Worm (Caenorhabditis elegans) whole organism, young adult: ENCODE results near the gene B0228.9.
A peak's percentile ranks its signal among the peaks of the same experiment; 100 is the strongest.

Experiments
- B0035.1 ChIP-seq: sonication (generic microtip); optimal IDR thresholded peaks from 2 replicates; lab custom pipeline; 2016; ENCODE audit warnings: missing genetic modification characterization, mild to moderate bottlenecking, missing compliant biosample characterization, missing genotype, missing genetic modification reagents
- F23B12.7 ChIP-seq: sonication (generic microtip); optimal IDR thresholded peaks from 2 replicates; lab custom pipeline; 2017; ENCODE audit warnings: missing genetic modification characterization, mild to moderate bottlenecking, missing compliant biosample characterization, antibody characterized with exemption, moderate library complexity; ENCODE audit not compliant: insufficient read depth
- F33H1.4 ChIP-seq: fragments of 200-800 bp; sonication (Bioruptor generic); IDR thresholded peaks from 2 replicates; pipeline ENCODE4 v1.3.6; 2022; ENCODE audit warnings: missing genetic modification reagents, missing genetic modification characterization, missing compliant biosample characterization
- T26A5.8 ChIP-seq: sonication (generic microtip); optimal IDR thresholded peaks from 2 replicates; lab custom pipeline; 2016; ENCODE audit warnings: missing genetic modification characterization, missing compliant biosample characterization
- Y53F4B.3 ChIP-seq: fragments of 200-800 bp; sonication (Bioruptor generic); IDR thresholded peaks from 2 replicates; pipeline ENCODE4 v1.3.6; 2022; ENCODE audit warnings: missing genetic modification reagents, missing genetic modification characterization, missing compliant biosample characterization
- Y53G8AR.9 ChIP-seq: fragments of 200-800 bp; sonication (Bioruptor generic); conservative IDR thresholded peaks from 2 replicates; pipeline ENCODE4 v1.3.6; 2022; ENCODE audit warnings: missing genetic modification reagents, missing genetic modification characterization, missing compliant biosample characterization
- ama-1 ChIP-seq, 3 experiments: fragments of 150-350 bp in 1 of 3; sonication (generic microtip) in 2 of 3; optimal IDR thresholded peaks; 2 replicates each; lab custom pipeline; 2014 to 2018; ENCODE audit warnings: missing biosample characterization in 2 of 3, missing genetic modification characterization in 2 of 3, missing genetic modification reagents in 2 of 3
- atf-7 ChIP-seq: sonication (generic microtip); optimal IDR thresholded peaks from 2 replicates; lab custom pipeline; 2017; ENCODE audit warnings: mild to moderate bottlenecking, missing genetic modification characterization, missing compliant biosample characterization
- athp-1 ChIP-seq: sonication (generic microtip); optimal IDR thresholded peaks from 2 replicates; lab custom pipeline; 2017; ENCODE audit warnings: mild to moderate bottlenecking, missing genetic modification characterization, missing compliant biosample characterization
- attf-5 ChIP-seq: fragments of 200-800 bp; sonication (Bioruptor generic); optimal IDR thresholded peaks from 2 replicates; lab custom pipeline; 2018; ENCODE audit warnings: mild to moderate bottlenecking, missing genetic modification characterization, missing compliant biosample characterization
- ceh-58 ChIP-seq: fragments of 200-800 bp; sonication (Bioruptor generic); IDR thresholded peaks from 2 replicates; pipeline ENCODE4 v1.3.6; 2022; ENCODE audit warnings: missing genetic modification characterization, missing compliant biosample characterization
- ceh-91 ChIP-seq: fragments of 200-800 bp; sonication (Bioruptor generic); IDR thresholded peaks from 2 replicates; pipeline ENCODE4 v1.3.6; 2022; ENCODE audit warnings: missing genetic modification reagents, missing genetic modification characterization, missing compliant biosample characterization
- dpff-1 ChIP-seq: sonication (generic microtip); optimal IDR thresholded peaks from 2 replicates; lab custom pipeline; 2017; ENCODE audit warnings: mild to moderate bottlenecking, missing genetic modification characterization, missing compliant biosample characterization
- efl-1 ChIP-seq: fragments of 150-350 bp; optimal IDR thresholded peaks from 2 replicates; lab custom pipeline; 2014; ENCODE audit warnings: missing biosample characterization, missing genetic modification reagents, missing genetic modification characterization
- egl-18 ChIP-seq: fragments of 200-800 bp; sonication (Bioruptor generic); IDR thresholded peaks from 2 replicates; pipeline ENCODE4 v1.3.6; 2022; ENCODE audit warnings: missing genetic modification reagents, missing genetic modification characterization, missing compliant biosample characterization
- ets-4 ChIP-seq: fragments of 200-800 bp; sonication (Bioruptor generic); optimal IDR thresholded peaks from 2 replicates; lab custom pipeline; 2018; ENCODE audit warnings: mild to moderate bottlenecking, missing genetic modification characterization, missing compliant biosample characterization
- fkh-3 ChIP-seq: sonication (generic microtip); optimal IDR thresholded peaks from 2 replicates; lab custom pipeline; 2016; ENCODE audit warnings: mild to moderate bottlenecking, missing genetic modification characterization, missing compliant biosample characterization
- him-1 ChIP-seq: sonication (generic microtip); optimal IDR thresholded peaks from 2 replicates; lab custom pipeline; 2016; ENCODE audit warnings: missing genotype, missing genetic modification reagents, missing genetic modification characterization, missing compliant biosample characterization
- hlh-12 ChIP-seq: sonication (generic microtip); optimal IDR thresholded peaks from 2 replicates; lab custom pipeline; 2016; ENCODE audit warnings: missing genetic modification characterization, missing compliant biosample characterization
- hrde-1 ChIP-seq: sonication (generic microtip); optimal IDR thresholded peaks from 2 replicates; lab custom pipeline; 2016; ENCODE audit warnings: missing genetic modification characterization, mild to moderate bottlenecking, missing compliant biosample characterization, moderate library complexity, missing genotype, missing genetic modification reagents, borderline replicate concordance
- lsl-1 ChIP-seq: fragments of 200-800 bp; sonication (Bioruptor generic); optimal IDR thresholded peaks from 2 replicates; lab custom pipeline; 2018; ENCODE audit warnings: mild to moderate bottlenecking, missing genetic modification characterization, moderate library complexity, missing compliant biosample characterization
- madf-10 ChIP-seq: sonication (generic microtip); optimal IDR thresholded peaks from 2 replicates; lab custom pipeline; 2016; ENCODE audit warnings: mild to moderate bottlenecking, missing genetic modification characterization, missing compliant biosample characterization
- madf-6 ChIP-seq: fragments of 200-800 bp; sonication (Bioruptor generic); IDR thresholded peaks from 2 replicates; pipeline ENCODE4 v1.3.6; 2022; ENCODE audit warnings: missing genetic modification reagents, missing genetic modification characterization, missing compliant biosample characterization
- madf-8 ChIP-seq: fragments of 200-800 bp; sonication (Bioruptor generic); conservative IDR thresholded peaks from 2 replicates; pipeline ENCODE4 v1.3.6; 2022; ENCODE audit warnings: missing genetic modification reagents, missing genetic modification characterization, missing compliant biosample characterization
- nhr-80 ChIP-seq: sonication (generic microtip); optimal IDR thresholded peaks from 2 replicates; lab custom pipeline; 2016; ENCODE audit warnings: missing genetic modification characterization, missing compliant biosample characterization
- rpc-1 ChIP-seq, 2 experiments: fragments of 150-350 bp in 1 of 2; sonication (generic microtip) in 1 of 2; optimal IDR thresholded peaks; 2 replicates each; lab custom pipeline; 2014 to 2018; ENCODE audit warnings: missing biosample characterization in 1 of 2, missing genetic modification characterization in 1 of 2, missing genetic modification reagents in 1 of 2, missing genotype in 1 of 2
- snpc-1.1 ChIP-seq: sonication (generic microtip); optimal IDR thresholded peaks from 2 replicates; lab custom pipeline; 2017; ENCODE audit warnings: missing genetic modification characterization, mild to moderate bottlenecking, missing compliant biosample characterization, antibody characterized with exemption, moderate library complexity, missing genotype, missing genetic modification reagents; ENCODE audit not compliant: insufficient read depth
- snpc-1.3 ChIP-seq: sonication (generic microtip); optimal IDR thresholded peaks from 2 replicates; lab custom pipeline; 2017; ENCODE audit warnings: missing genetic modification characterization, mild to moderate bottlenecking, missing compliant biosample characterization, antibody characterized with exemption, moderate library complexity, missing genotype, missing genetic modification reagents; ENCODE audit not compliant: insufficient read depth
- snpc-3.4 ChIP-seq: sonication (generic microtip); optimal IDR thresholded peaks from 2 replicates; lab custom pipeline; 2017; ENCODE audit warnings: missing genetic modification characterization, mild to moderate bottlenecking, missing compliant biosample characterization, antibody characterized with exemption, moderate library complexity, missing genotype, missing genetic modification reagents
- snpc-4 ChIP-seq, 5 experiments: fragments of 150-350 bp in 1 of 5; sonication (generic microtip) in 4 of 5; optimal IDR thresholded peaks; 2 replicates each; lab custom pipeline; 2014 to 2018; ENCODE audit warnings: missing genetic modification characterization in 5 of 5, missing biosample characterization in 3 of 5, antibody characterized with exemption in 2 of 5, mild to moderate bottlenecking in 2 of 5, missing compliant biosample characterization in 2 of 5, missing genotype in 2 of 5, moderate library complexity in 2 of 5, missing genetic modification reagents in 1 of 5
- somi-1 ChIP-seq: fragments of 200-800 bp; sonication (Bioruptor generic); optimal IDR thresholded peaks from 2 replicates; lab custom pipeline; 2018; ENCODE audit warnings: mild to moderate bottlenecking, missing genetic modification characterization, missing compliant biosample characterization
- sptf-2 ChIP-seq: fragments of 200-800 bp; sonication (Bioruptor generic); optimal IDR thresholded peaks from 2 replicates; lab custom pipeline; 2018; ENCODE audit warnings: mild to moderate bottlenecking, missing genetic modification characterization, missing compliant biosample characterization
- unc-130 ChIP-seq: sonication (generic microtip); optimal IDR thresholded peaks from 2 replicates; lab custom pipeline; 2016; ENCODE audit warnings: missing genetic modification reagents, missing genetic modification characterization, missing compliant biosample characterization
- unc-62 ChIP-seq: fragments of 150-350 bp; optimal IDR thresholded peaks from 2 replicates; lab custom pipeline; 2014; ENCODE audit warnings: missing biosample characterization, missing genetic modification reagents, missing genetic modification characterization
- xnd-1 ChIP-seq: sonication (generic microtip); optimal IDR thresholded peaks from 2 replicates; lab custom pipeline; 2016; ENCODE audit warnings: missing genotype, missing genetic modification reagents, missing genetic modification characterization, missing compliant biosample characterization
- ztf-18 ChIP-seq: sonication (generic microtip); optimal IDR thresholded peaks from 2 replicates; lab custom pipeline; 2016; ENCODE audit warnings: missing genotype, mild to moderate bottlenecking, missing genetic modification characterization, missing compliant biosample characterization
- ztf-28 ChIP-seq: fragments of 200-800 bp; sonication (Bioruptor generic); IDR thresholded peaks from 2 replicates; pipeline ENCODE4 v1.3.6; 2022; ENCODE audit warnings: missing genetic modification reagents, missing genetic modification characterization, missing compliant biosample characterization
- ztf-6 ChIP-seq: fragments of 200-800 bp; sonication (Bioruptor generic); IDR thresholded peaks from 2 replicates; pipeline ENCODE4 v1.3.6; 2022; ENCODE audit warnings: missing genetic modification reagents, missing genetic modification characterization, missing compliant biosample characterization

B0228.9 gene

DNA sequence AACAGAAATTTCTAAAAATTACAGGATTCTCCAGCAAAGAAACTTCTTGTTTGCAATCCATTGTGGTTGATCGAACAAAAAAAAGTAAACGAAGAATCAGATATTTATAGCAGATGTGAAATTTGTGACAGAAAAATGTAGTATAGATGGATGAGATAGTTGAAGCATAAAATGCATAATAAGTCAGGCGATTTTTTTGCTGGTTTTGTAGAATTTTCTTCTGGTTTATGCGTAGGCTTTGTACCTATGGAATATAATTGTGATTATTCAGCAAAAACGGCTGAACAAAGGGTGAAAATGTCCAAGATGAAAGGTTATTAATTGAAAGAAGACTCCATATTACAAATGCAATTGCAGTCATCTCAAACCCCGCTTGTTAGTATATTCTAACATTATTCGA lies 2.0 kb upstream of the B0228.9 start, which contains the start of gene srh-39 (continued):
- no peak for TF ChIP-seq unc-62 (GFP tag; lab: Kevin White, UChicago)

DNA sequence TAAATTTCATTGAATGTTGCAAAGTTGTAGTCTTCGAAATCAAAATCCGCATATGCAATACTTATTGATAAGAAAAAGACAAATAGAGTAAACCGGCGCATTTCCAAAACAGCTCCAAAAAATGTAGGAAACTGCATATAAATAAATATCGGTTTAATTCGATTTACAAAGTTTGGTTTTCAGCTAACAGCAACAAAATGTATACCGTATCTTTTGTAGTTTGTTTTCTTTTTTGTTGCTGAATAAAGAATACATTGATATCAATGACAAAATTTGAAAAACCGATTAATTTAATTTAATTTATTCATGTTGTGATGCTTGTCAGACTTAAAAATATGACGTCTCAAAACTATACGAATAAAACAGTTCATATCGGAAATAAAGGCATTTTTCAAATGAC lies 2.0 kb downstream of the B0228.9 start, which contains the start of gene B0228.8:
Gene B0228.8 (minus strand): TSS at position 101 of the 400 bp plus-strand sequence.
- TF ChIP-seq madf-6: no peak
- no peak for TF ChIP-seq xnd-1 (tag; lab: Kevin White, UChicago)
- TF ChIP-seq unc-130 (GFP tag; lab: Kevin White, UChicago): no peak
- no peak for TF ChIP-seq snpc-3.4
- no peak for TF ChIP-seq attf-5 (GFP tag; lab: Kevin White, UChicago)
- no peak for TF ChIP-seq dpff-1
- no peak for TF ChIP-seq somi-1
- no peak for TF ChIP-seq ama-1 (optimal IDR thresholded peaks at IDR 0.05; lab: Kevin White, UChicago)
- no peak for TF ChIP-seq ama-1 (GFP tag; optimal IDR thresholded peaks at IDR 0.05; lab: Kevin White, UChicago)
- TF ChIP-seq hlh-12: no peak
- TF ChIP-seq hrde-1 (tag; lab: Kevin White, UChicago): no peak
- no peak for TF ChIP-seq T26A5.8
- TF ChIP-seq ets-4: no peak
- TF ChIP-seq egl-18 (GFP tag; lab: Robert Waterston, UW): no peak
- no peak for TF ChIP-seq madf-10 (tag; lab: Kevin White, UChicago)
- no peak for TF ChIP-seq B0035.1 (tag; lab: Kevin White, UChicago)
- no peak for TF ChIP-seq sptf-2 (GFP tag; lab: Kevin White, UChicago)
- TF ChIP-seq fkh-3: no peak
- no peak for TF ChIP-seq snpc-1.3 (tag; lab: Kevin White, UChicago)
- no peak for TF ChIP-seq ceh-58 (GFP tag; lab: Robert Waterston, UW)

DNA sequence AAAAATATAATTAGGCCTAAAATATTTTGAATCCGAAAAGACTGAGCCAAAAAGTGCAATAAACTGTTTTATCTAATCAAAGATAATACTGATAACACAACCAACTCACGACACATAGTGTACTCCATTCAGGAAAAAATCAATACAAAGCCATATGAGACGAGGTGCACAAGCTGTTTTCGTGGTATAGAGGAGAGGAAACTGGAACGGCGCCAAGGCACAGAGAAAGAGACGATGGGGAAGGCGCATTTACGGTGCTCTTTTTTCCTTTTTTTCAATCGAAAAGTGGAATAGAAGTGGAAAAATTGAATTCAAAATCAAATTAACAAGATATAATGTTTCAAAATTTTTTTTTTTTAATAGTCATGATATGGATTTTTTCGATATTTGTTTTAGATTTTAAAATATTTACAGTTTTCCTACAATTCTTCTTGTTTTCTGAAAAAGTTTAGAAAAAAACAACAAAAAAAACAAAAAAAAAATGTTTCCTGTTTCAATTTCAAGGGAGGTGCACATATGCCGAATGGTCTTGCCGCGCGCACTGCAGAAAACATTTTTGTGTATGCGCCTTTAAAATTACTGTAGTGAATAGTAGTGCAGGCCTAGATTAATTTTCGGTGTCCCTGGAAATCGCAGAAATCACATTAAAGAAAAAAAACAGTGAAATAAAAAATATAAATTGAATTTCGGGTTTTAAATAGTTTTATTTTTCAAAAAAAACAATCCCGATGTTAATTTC lies 4.9 kb downstream of the B0228.9 start, which contains the start of gene B0228.7:
Gene B0228.7 (minus strand): TSS at position 627 of the 739 bp plus-strand sequence.
- TF ChIP-seq snpc-4 (GFP tag; optimal IDR thresholded peaks at IDR 0.05; lab: Kevin White, UChicago): peak; percentile 19
- TF ChIP-seq snpc-4 (tag; optimal IDR thresholded peaks at IDR 0.05; lab: Kevin White, UChicago): no peak
- TF ChIP-seq lsl-1 (GFP tag; lab: Kevin White, UChicago): peak; percentile 94
- no peak for TF ChIP-seq ztf-28
- TF ChIP-seq ztf-18 (tag; lab: Kevin White, UChicago): peak; percentile 86
- TF ChIP-seq xnd-1 (tag; lab: Kevin White, UChicago): peak; percentile 92
- peak; percentile 96 for TF ChIP-seq madf-8 (GFP tag; lab: Robert Waterston, UW)
- no peak for TF ChIP-seq rpc-1 (optimal IDR thresholded peaks at IDR 0.05; lab: Kevin White, UChicago)
- no peak for TF ChIP-seq rpc-1 (tag; optimal IDR thresholded peaks at IDR 0.05; lab: Kevin White, UChicago)
- TF ChIP-seq F33H1.4: peak; percentile 87
- peak; percentile 97 for TF ChIP-seq madf-6
- TF ChIP-seq snpc-1.3 (tag; lab: Kevin White, UChicago): peak; percentile 53
- TF ChIP-seq efl-1 (GFP tag; lab: Kevin White, UChicago): peak; percentile 69
- no peak for TF ChIP-seq atf-7
- peak; percentile 2 for TF ChIP-seq athp-1 (tag; lab: Kevin White, UChicago)
- TF ChIP-seq ceh-91 (GFP tag; lab: Robert Waterston, UW): peak; percentile 63
- TF ChIP-seq Y53G8AR.9 (GFP tag; lab: Robert Waterston, UW): no peak
- TF ChIP-seq him-1 (tag; lab: Kevin White, UChicago): peak; percentile 33
- TF ChIP-seq Y53F4B.3 (GFP tag; lab: Robert Waterston, UW): no peak
- TF ChIP-seq attf-5 (GFP tag; lab: Kevin White, UChicago): peak; percentile 28
- no peak for TF ChIP-seq ceh-58 (GFP tag; lab: Robert Waterston, UW)
- TF ChIP-seq snpc-3.4: peak; percentile 26
- peak; percentile 2 for TF ChIP-seq snpc-1.1 (tag; lab: Kevin White, UChicago)
- TF ChIP-seq ztf-6 (GFP tag; lab: Robert Waterston, UW): no peak
- TF ChIP-seq F23B12.7: no peak
- TF ChIP-seq nhr-80 (tag; lab: Kevin White, UChicago): peak; percentile 55
